Fruit fly (Drosophila melanogaster): ENCODE data around the gene msk.

The msk gene

dm6 chr3L:8124481-8125359, 8.7 kb downstream of the msk start, which contains the start of the genes CG7550 and mRpL36 (continued):
- TF ChIP-seq fd3F (GFP tag; optimal IDR thresholded peaks at IDR 0.05): no peak
- TF ChIP-seq Dek (tag; optimal IDR thresholded peaks at IDR 0.05): no peak
- TF ChIP-seq CG6813 (GFP tag; optimal IDR thresholded peaks at IDR 0.05): no peak
- TF ChIP-seq CG10147 (GFP tag; optimal IDR thresholded peaks at IDR 0.05): no peak
- no peak for TF ChIP-seq Xrp1 (GFP tag; IDR thresholded peaks at IDR 0.05)
- TF ChIP-seq trh (GFP tag; optimal IDR thresholded peaks at IDR 0.05): no peak
- no peak for TF ChIP-seq Deaf1 (tag; optimal IDR thresholded peaks at IDR 0.05)
- TF ChIP-seq peb (GFP tag; IDR thresholded peaks at IDR 0.05): no peak
- no peak for TF ChIP-seq aop (GFP tag; IDR thresholded peaks at IDR 0.05)
- TF ChIP-seq Atf6 (GFP tag; IDR thresholded peaks at IDR 0.05): no peak
- TF ChIP-seq sd (tag; optimal IDR thresholded peaks at IDR 0.05): no peak
- TF ChIP-seq prd (optimal IDR thresholded peaks at IDR 0.05): no peak
- TF ChIP-seq prd (GFP tag; IDR thresholded peaks at IDR 0.05): 0 out of 3 replicates have a peak, but pooled peaks have one; percentile 16
- no peak for TF ChIP-seq MESR4 (GFP tag; optimal IDR thresholded peaks at IDR 0.05)
- TF ChIP-seq sens (GFP tag): peak; percentile 28
- TF ChIP-seq Sry-β (GFP tag; optimal IDR thresholded peaks at IDR 0.05): no peak
- TF ChIP-seq slbo (GFP tag; IDR thresholded peaks at IDR 0.05): 0 out of 2 replicates have a peak, but pooled peaks have one; percentile 41
- no peak for TF ChIP-seq CG9609 (GFP tag; optimal IDR thresholded peaks at IDR 0.05)
- TF ChIP-seq lbe (GFP tag; optimal IDR thresholded peaks at IDR 0.05): no peak
- TF ChIP-seq Camta (GFP tag; optimal IDR thresholded peaks at IDR 0.05): no peak
- TF ChIP-seq bab2 (GFP tag; optimal IDR thresholded peaks at IDR 0.05): no peak

- TF ChIP-seq Hr3 (GFP tag; optimal IDR thresholded peaks at IDR 0.05): peak; percentile 95
- peak; percentile 95 for TF ChIP-seq Xbp1 (GFP tag; optimal IDR thresholded peaks at IDR 0.05)
- peak; percentile 78 for TF ChIP-seq pnt (GFP tag; optimal IDR thresholded peaks at IDR 0.05)
- TF ChIP-seq fru (optimal IDR thresholded peaks at IDR 0.05): no peak
- TF ChIP-seq zf30C (GFP tag; optimal IDR thresholded peaks at IDR 0.05): no peak
- no peak for TF ChIP-seq aop (GFP tag; IDR thresholded peaks at IDR 0.05)
- peak; percentile 95 for TF ChIP-seq B-H2 (GFP tag; optimal IDR thresholded peaks at IDR 0.05)
- TF ChIP-seq CG6654 (GFP tag; optimal IDR thresholded peaks at IDR 0.05): peak; percentile 74
- peak; percentile 86 for TF ChIP-seq CG14050 (GFP tag; IDR thresholded peaks at IDR 0.05)
- peak; percentile 85 for TF ChIP-seq CG10366 (GFP tag; IDR thresholded peaks at IDR 0.05)
- TF ChIP-seq pzg (GFP tag; optimal IDR thresholded peaks at IDR 0.05): peak; percentile 82
- no peak for TF ChIP-seq cad (GFP tag; optimal IDR thresholded peaks at IDR 0.05)
- TF ChIP-seq CG33557 (GFP tag; optimal IDR thresholded peaks at IDR 0.05): peak; percentile 84
- peak; percentile 81 for TF ChIP-seq CG9609 (GFP tag; optimal IDR thresholded peaks at IDR 0.05)
- TF ChIP-seq CG10462 (GFP tag; optimal IDR thresholded peaks at IDR 0.05): peak; percentile 83
- peak; percentile 82 for TF ChIP-seq wek (GFP tag; optimal IDR thresholded peaks at IDR 0.05)
- TF ChIP-seq CG11695 (GFP tag; IDR thresholded peaks at IDR 0.05): peak; percentile 88
- no peak for TF ChIP-seq CG2129 (GFP tag; IDR thresholded peaks at IDR 0.05; ENCODE audit: partially characterized antibody)
- TF ChIP-seq pros (GFP tag; optimal IDR thresholded peaks at IDR 0.05): no peak
- TF ChIP-seq CG4424 (GFP tag; optimal IDR thresholded peaks at IDR 0.05): peak; percentile 94
- peak; percentile 38 for TF ChIP-seq CG31365 (tag; optimal IDR thresholded peaks at IDR 0.05)
- TF ChIP-seq CG6813 (GFP tag; optimal IDR thresholded peaks at IDR 0.05): peak; percentile 88
- no peak for TF ChIP-seq abd-A (tag; optimal IDR thresholded peaks at IDR 0.05)
- TF ChIP-seq CG4617 (GFP tag; optimal IDR thresholded peaks at IDR 0.05; ENCODE audit: borderline replicate concordance): peak; percentile 88
- peak; percentile 50 for TF ChIP-seq CG1603 (tag; optimal IDR thresholded peaks at IDR 0.05)
- TF ChIP-seq CG9437 (GFP tag; optimal IDR thresholded peaks at IDR 0.05): peak; percentile 81
- TF ChIP-seq CG9932 (GFP tag; IDR thresholded peaks at IDR 0.05): peak; percentile 98
- TF ChIP-seq en (GFP tag; optimal IDR thresholded peaks at IDR 0.05): no peak
- TF ChIP-seq HLH54F (GFP tag; optimal IDR thresholded peaks at IDR 0.05): peak; percentile 88
- TF ChIP-seq CG31224 (GFP tag; IDR thresholded peaks at IDR 0.05): peak; percentile 86
- TF ChIP-seq CkIIα-i1 (GFP tag; IDR thresholded peaks at IDR 0.05): no peak
These were observed 11.8 kb downstream of the msk start, which contains the start of the genes Cds and Uba2 for dm6 chr3L:8127712-8128210. Cds (plus strand) TSS chr3L:8127762. Uba2 (minus strand) TSS chr3L:8127818.

Data from whole organism, embryonic.